Worm (Caenorhabditis elegans) whole organism, L4 larva: ENCODE results near the gene osm-3.

Experiments used
- D1046.2 ChIP-seq: fragments of 200-800 bp; sonication (Bioruptor generic); IDR thresholded peaks from 2 replicates; pipeline ENCODE4 v1.3.6; 2022; ENCODE audit warnings: missing genetic modification characterization, missing compliant biosample characterization
- F10B5.3 ChIP-seq: sonication (generic microtip); optimal IDR thresholded peaks from 2 replicates; lab custom pipeline; 2016; ENCODE audit warnings: mild to moderate bottlenecking, missing genetic modification characterization, missing compliant biosample characterization
- F26F4.8 ChIP-seq: fragments of 200-800 bp; sonication (Bioruptor generic); conservative IDR thresholded peaks from 2 replicates; pipeline ENCODE4 v1.3.6; 2022; ENCODE audit warnings: missing genetic modification characterization, missing compliant biosample characterization
- F37D6.2 ChIP-seq: sonication (generic microtip); optimal IDR thresholded peaks from 2 replicates; lab custom pipeline; 2016; ENCODE audit warnings: mild to moderate bottlenecking, missing genetic modification characterization, missing compliant biosample characterization
- F44E2.7 ChIP-seq: fragments of 200-800 bp; sonication (Bioruptor generic); IDR thresholded peaks from 2 replicates; pipeline ENCODE4 v2.1.2; 2022; ENCODE audit warnings: missing genetic modification characterization, missing compliant biosample characterization
- R02D3.7 ChIP-seq: fragments of 150-350 bp; sonication (generic microtip); optimal IDR thresholded peaks from 3 replicates; lab custom pipeline; 2014; ENCODE audit warnings: missing biosample characterization, missing genetic modification characterization
- T20F7.1 ChIP-seq: fragments of 200-800 bp; sonication (Bioruptor generic); optimal IDR thresholded peaks from 2 replicates; lab custom pipeline; 2018; ENCODE audit warnings: mild to moderate bottlenecking, missing genetic modification characterization, missing compliant biosample characterization
- Y48G9A.11 ChIP-seq: fragments of 200-800 bp; sonication (Bioruptor generic); IDR thresholded peaks from 2 replicates; pipeline ENCODE4 v1.3.6; 2022; ENCODE audit warnings: missing genetic modification reagents, missing genetic modification characterization, missing compliant biosample characterization
- ZK337.2 ChIP-seq: fragments of 200-800 bp; sonication (Bioruptor generic); IDR thresholded peaks from 2 replicates; pipeline ENCODE4 v1.3.6; 2022; ENCODE audit warnings: missing genetic modification reagents, missing genetic modification characterization, missing compliant biosample characterization
- aha-1 ChIP-seq: fragments of 150-350 bp; peaks from one replicate; lab custom pipeline; 2014; ENCODE audit warnings: missing biosample characterization, missing genetic modification characterization
- aly-2 ChIP-seq: sonication (generic microtip); optimal IDR thresholded peaks from 2 replicates; lab custom pipeline; 2018; ENCODE audit warnings: missing biosample characterization, missing genetic modification characterization
- ceh-28 ChIP-seq: fragments of 150-350 bp; optimal IDR thresholded peaks from 2 replicates; lab custom pipeline; 2014; ENCODE audit warnings: missing biosample characterization, missing genetic modification reagents, missing genetic modification characterization
- ceh-32 ChIP-seq: sonication (generic microtip); optimal IDR thresholded peaks from 2 replicates; lab custom pipeline; 2016; ENCODE audit warnings: mild to moderate bottlenecking, missing genetic modification characterization, missing compliant biosample characterization; ENCODE audit not compliant: poor library complexity
- ceh-44 ChIP-seq: fragments of 200-800 bp; sonication (Bioruptor generic); IDR thresholded peaks from 2 replicates; pipeline ENCODE4 v1.3.6; 2022; ENCODE audit warnings: missing genetic modification reagents, missing genetic modification characterization, missing compliant biosample characterization
- cey-2 ChIP-seq: sonication (generic microtip); optimal IDR thresholded peaks from 3 replicates; lab custom pipeline; 2017; ENCODE audit warnings: missing genetic modification characterization, mild to moderate bottlenecking, missing compliant biosample characterization, antibody characterized with exemption, borderline replicate concordance; ENCODE audit not compliant: insufficient read depth
- daf-12 ChIP-seq: fragments of 150-350 bp; optimal IDR thresholded peaks from 2 replicates; lab custom pipeline; 2014; ENCODE audit warnings: missing biosample characterization, missing genetic modification reagents, missing genetic modification characterization
- daf-8 ChIP-seq: fragments of 200-800 bp; sonication (Bioruptor generic); IDR thresholded peaks from 2 replicates; pipeline ENCODE4 v1.3.6; 2022; ENCODE audit warnings: missing genetic modification characterization, missing compliant biosample characterization
- dmd-6 ChIP-seq: fragments of 200-800 bp; sonication (Bioruptor generic); IDR thresholded peaks from 2 replicates; pipeline ENCODE4 v1.3.6; 2022; ENCODE audit warnings: missing genetic modification reagents, missing genetic modification characterization, missing compliant biosample characterization
- dmd-8 ChIP-seq: fragments of 200-800 bp; sonication (Bioruptor generic); IDR thresholded peaks from 2 replicates; pipeline ENCODE4 v1.3.6; 2022; ENCODE audit warnings: missing genetic modification characterization, missing compliant biosample characterization
- dmd-9 ChIP-seq: fragments of 200-800 bp; sonication (Bioruptor generic); IDR thresholded peaks from 2 replicates; pipeline ENCODE4 v1.3.6; 2022; ENCODE audit warnings: missing genetic modification reagents, missing genetic modification characterization, missing compliant biosample characterization
- dve-1 ChIP-seq: sonication (generic microtip); optimal IDR thresholded peaks from 2 replicates; lab custom pipeline; 2017; ENCODE audit warnings: antibody characterized with exemption, mild to moderate bottlenecking, missing genetic modification characterization, missing compliant biosample characterization; ENCODE audit not compliant: insufficient read depth
- fkh-10 ChIP-seq: fragments of 150-350 bp; optimal IDR thresholded peaks from 2 replicates; lab custom pipeline; 2014; ENCODE audit warnings: missing biosample characterization, missing genetic modification reagents, missing genetic modification characterization
- hlh-30 ChIP-seq: sonication (generic microtip); optimal IDR thresholded peaks from 2 replicates; lab custom pipeline; 2017; ENCODE audit warnings: antibody characterized with exemption, mild to moderate bottlenecking, missing genetic modification characterization, missing compliant biosample characterization; ENCODE audit not compliant: insufficient read depth
- jun-1 ChIP-seq: fragments of 150-350 bp; optimal IDR thresholded peaks from 2 replicates; lab custom pipeline; 2014; ENCODE audit warnings: missing biosample characterization, missing genetic modification reagents, missing genetic modification characterization
- lin-1 ChIP-seq: fragments of 200-800 bp; sonication (Bioruptor generic); IDR thresholded peaks from 2 replicates; pipeline ENCODE4 v1.3.6; 2022; ENCODE audit warnings: missing genetic modification reagents, missing genetic modification characterization, missing compliant biosample characterization
- lin-13 ChIP-seq: fragments of 150-350 bp; optimal IDR thresholded peaks from 2 replicates; lab custom pipeline; 2014; ENCODE audit warnings: missing biosample characterization, missing genetic modification reagents, missing genetic modification characterization
- lin-38 ChIP-seq: fragments of 200-800 bp; sonication (Bioruptor generic); IDR thresholded peaks from 2 replicates; pipeline ENCODE4 v1.3.6; 2022; ENCODE audit warnings: missing genetic modification reagents, missing genetic modification characterization, missing compliant biosample characterization
- lir-3 ChIP-seq: sonication (generic microtip); optimal IDR thresholded peaks from 2 replicates; lab custom pipeline; 2016; ENCODE audit warnings: mild to moderate bottlenecking, missing genetic modification characterization, missing compliant biosample characterization
- lsy-2 ChIP-seq, 2 experiments: fragments of 150-350 bp in 1 of 2; sonication (generic microtip) in 1 of 2; optimal IDR thresholded peaks; 2 replicates each; lab custom pipeline; 2014 to 2017; ENCODE audit warnings: missing biosample characterization in 2 of 2, missing genetic modification characterization in 2 of 2
- mep-1 ChIP-seq: fragments of 150-350 bp; sonication (generic microtip); optimal IDR thresholded peaks from 3 replicates; lab custom pipeline; 2014; ENCODE audit warnings: missing biosample characterization, missing genetic modification characterization
- mxl-3 ChIP-seq: fragments of 200-800 bp; sonication (Bioruptor generic); optimal IDR thresholded peaks from 2 replicates; lab custom pipeline; 2018; ENCODE audit warnings: mild to moderate bottlenecking, missing genetic modification characterization, missing compliant biosample characterization
- nhr-102 ChIP-seq: sonication (generic microtip); optimal IDR thresholded peaks from 2 replicates; lab custom pipeline; 2016; ENCODE audit warnings: mild to moderate bottlenecking, missing genetic modification characterization, moderate library complexity, missing compliant biosample characterization
- nhr-111 ChIP-seq: fragments of 200-800 bp; sonication (Bioruptor generic); optimal IDR thresholded peaks from 2 replicates; lab custom pipeline; 2018; ENCODE audit warnings: mild to moderate bottlenecking, missing genetic modification characterization, missing compliant biosample characterization
- nhr-25 ChIP-seq: sonication (generic microtip); optimal IDR thresholded peaks from 2 replicates; lab custom pipeline; 2017; ENCODE audit warnings: missing genetic modification characterization, mild to moderate bottlenecking, missing compliant biosample characterization, antibody characterized with exemption, moderate library complexity, borderline replicate concordance; ENCODE audit not compliant: insufficient read depth
- nhr-28 ChIP-seq: fragments of 150-350 bp; optimal IDR thresholded peaks from 2 replicates; lab custom pipeline; 2014; ENCODE audit warnings: missing biosample characterization, missing genetic modification characterization
- nhr-41 ChIP-seq: fragments of 200-800 bp; sonication (Bioruptor generic); IDR thresholded peaks from 2 replicates; pipeline ENCODE4 v1.3.6; 2022; ENCODE audit warnings: missing genetic modification reagents, missing genetic modification characterization, missing compliant biosample characterization
- nhr-76 ChIP-seq: fragments of 150-350 bp; optimal IDR thresholded peaks from 2 replicates; lab custom pipeline; 2014; ENCODE audit warnings: missing biosample characterization, missing genetic modification characterization
- pha-4 ChIP-seq, 2 experiments: fragments of 150-350 bp in 1 of 2; fragments of 200-800 bp in 1 of 2; sonication (Bioruptor generic) in 1 of 2; IDR thresholded peaks in 1 of 2; optimal IDR thresholded peaks in 1 of 2; 2 replicates each; pipeline versions ENCODE4 v1.3.6 to Lab custom; 2014 to 2022; ENCODE audit warnings: missing genetic modification characterization in 2 of 2, missing genetic modification reagents in 2 of 2, missing biosample characterization in 1 of 2, missing compliant biosample characterization in 1 of 2
- sdz-12 ChIP-seq: fragments of 200-800 bp; sonication (Bioruptor generic); optimal IDR thresholded peaks from 2 replicates; lab custom pipeline; 2018; ENCODE audit warnings: mild to moderate bottlenecking, missing genetic modification characterization, missing compliant biosample characterization
- set-16 ChIP-seq: fragments of 200-800 bp; sonication (Bioruptor generic); IDR thresholded peaks from 2 replicates; pipeline ENCODE4 v1.3.6; 2022; ENCODE audit warnings: missing genetic modification reagents, missing genetic modification characterization, missing compliant biosample characterization
- skn-1 ChIP-seq: fragments of 150-350 bp; optimal IDR thresholded peaks from 2 replicates; lab custom pipeline; 2014; ENCODE audit warnings: missing biosample characterization, missing genetic modification characterization
- unc-130 ChIP-seq: sonication (generic microtip); optimal IDR thresholded peaks from 2 replicates; lab custom pipeline; 2016; ENCODE audit warnings: missing genetic modification reagents, missing genetic modification characterization, missing compliant biosample characterization
- unc-62 ChIP-seq, 3 experiments: fragments of 150-350 bp in 1 of 3; sonication (generic microtip); optimal IDR thresholded peaks in 2 of 3; peaks in 1 of 3; 1 replicate in 1 of 3; 2 replicates in 2 of 3; lab custom pipeline; 2014 to 2017; ENCODE audit warnings: missing biosample characterization in 3 of 3, missing genetic modification characterization in 3 of 3, missing genetic modification reagents in 3 of 3, missing genotype in 1 of 3
- zfp-3 ChIP-seq: fragments of 200-800 bp; sonication (Bioruptor generic); conservative IDR thresholded peaks from 2 replicates; pipeline ENCODE4 v1.3.6; 2022; ENCODE audit warnings: missing genetic modification reagents, missing genetic modification characterization, missing compliant biosample characterization
- ztf-11 ChIP-seq: fragments of 150-350 bp; optimal IDR thresholded peaks from 2 replicates; lab custom pipeline; 2014; ENCODE audit warnings: missing biosample characterization, missing genetic modification characterization

osm-3 gene

ce11 chrIV:3817253-3817652 is 16.4 kb upstream of the osm-3 start:
- TF ChIP-seq nhr-28 (tag; lab: Kevin White, UChicago) (peak; percentile 5), ZK337.2 (GFP tag; lab: Robert Waterston, UW) (no peak), daf-8 (no peak), R02D3.7 (no peak), dmd-6 (0 out of 2 replicates have a peak, but pooled peaks have one; percentile 14), aly-2 (tag; lab: Kevin White, UChicago) (no peak), ceh-32 (tag; lab: Kevin White, UChicago) (no peak), lir-3 (tag; lab: Kevin White, UChicago) (no peak), Y48G9A.11 (no peak), sdz-12 (GFP tag; lab: Kevin White, UChicago) (no peak), nhr-25 (tag; lab: Kevin White, UChicago) (no peak), dve-1 (no peak), ceh-28 (no peak), pha-4 (GFP tag; IDR thresholded peaks at IDR 0.05; lab: Robert Waterston, UW) (no peak), pha-4 (tag; optimal IDR thresholded peaks at IDR 0.05; lab: Kevin White, UChicago) (no peak), mxl-3 (no peak), unc-62 (GFP tag; optimal IDR thresholded peaks at IDR 0.05 in 1 of 2; lab: Kevin White, UChicago) (peak in 1 of 2 experiments; percentile 86), unc-62 (tag; optimal IDR thresholded peaks at IDR 0.05; lab: Kevin White, UChicago) (no peak), aha-1 (tag; lab: Kevin White, UChicago) (peak; percentile 8), jun-1 (tag; lab: Kevin White, UChicago) (no peak)

DNA sequence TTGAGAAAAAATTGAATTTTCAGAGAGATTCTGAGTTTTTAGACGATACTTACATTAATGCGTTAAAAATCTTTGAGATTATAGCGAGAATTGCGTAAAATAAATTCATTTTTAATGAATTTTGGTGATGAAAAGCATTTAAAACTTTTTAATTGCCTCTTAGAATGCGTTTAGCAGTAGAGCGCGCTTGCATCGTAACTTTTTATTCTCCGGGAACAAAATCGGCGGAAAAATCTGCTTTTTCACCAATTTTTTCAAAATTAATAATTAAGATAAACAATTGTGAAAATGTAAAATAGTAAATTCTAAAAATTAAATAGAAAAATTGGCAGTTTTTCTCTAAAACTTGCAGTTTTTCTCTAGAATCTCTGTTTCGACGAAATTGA is 14.4 kb upstream of the osm-3 start:
- TF ChIP-seq nhr-76 (tag; lab: Kevin White, UChicago) = no peak
- TF ChIP-seq unc-62 (GFP tag; optimal IDR thresholded peaks at IDR 0.05 in 1 of 2; lab: Kevin White, UChicago) = peak in 1 of 2 experiments; percentile 39
- no peak for TF ChIP-seq unc-62 (tag; optimal IDR thresholded peaks at IDR 0.05; lab: Kevin White, UChicago)
- no peak for TF ChIP-seq ceh-44
- TF ChIP-seq unc-130 (GFP tag; lab: Kevin White, UChicago) = peak; percentile 9
- TF ChIP-seq T20F7.1 = no peak
- TF ChIP-seq lin-38 (GFP tag; lab: Robert Waterston, UW) = peak; percentile 81
- 0 out of 2 replicates have a peak, but pooled peaks have one; percentile 0 for TF ChIP-seq set-16 (GFP tag; lab: Robert Waterston, UW)

DNA sequence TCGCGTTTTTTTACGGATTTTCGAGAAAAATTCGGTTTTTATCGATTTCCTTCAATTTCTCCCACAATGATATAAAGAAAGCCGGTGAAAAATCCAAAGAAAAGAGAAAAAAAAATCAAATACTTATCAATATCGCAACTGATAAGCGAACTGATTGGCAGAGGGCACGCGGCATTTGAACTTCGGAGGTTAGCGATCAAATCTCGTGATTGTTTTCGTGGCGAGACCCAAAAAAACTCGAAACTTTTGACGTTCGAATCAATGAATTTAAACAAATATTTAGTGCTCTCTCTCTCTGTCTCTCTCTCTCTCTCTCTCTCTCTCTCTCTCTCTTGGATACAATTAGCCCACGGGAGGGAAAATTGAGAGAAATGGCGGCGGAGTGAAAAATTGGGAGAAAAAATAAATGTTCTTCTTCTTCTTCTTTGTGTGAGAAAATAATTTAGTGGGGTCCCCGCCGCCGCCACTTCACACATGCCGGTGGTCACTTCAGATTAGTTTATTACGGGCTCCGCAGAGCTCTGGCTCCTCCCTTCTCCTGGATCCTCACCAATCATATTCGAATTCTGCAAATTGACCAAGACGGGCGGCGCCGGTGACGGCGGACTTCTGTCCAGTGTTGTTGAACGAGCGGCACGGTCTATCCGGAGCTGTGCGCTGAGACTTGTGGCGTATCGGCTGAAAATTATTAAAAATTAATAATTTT is 13.9 kb upstream of the osm-3 start:
- TF ChIP-seq nhr-76 (tag; lab: Kevin White, UChicago) = no peak
- TF ChIP-seq F44E2.7 (GFP tag; lab: Robert Waterston, UW) = no peak
- TF ChIP-seq F10B5.3 (tag; lab: Kevin White, UChicago) = no peak
- no peak for TF ChIP-seq zfp-3 (GFP tag; lab: Robert Waterston, UW)
- TF ChIP-seq F26F4.8 (GFP tag; lab: Robert Waterston, UW) = no peak
- no peak for TF ChIP-seq daf-12
- peak; percentile 0 for TF ChIP-seq mep-1 (tag; lab: Kevin White, UChicago)
- TF ChIP-seq Y48G9A.11 = no peak
- TF ChIP-seq cey-2 = no peak
- peak; percentile 54 for TF ChIP-seq dve-1
- no peak for TF ChIP-seq mxl-3
- no peak for TF ChIP-seq dmd-8 (GFP tag; lab: Robert Waterston, UW)
- TF ChIP-seq nhr-102 (tag; lab: Kevin White, UChicago) = no peak
- TF ChIP-seq daf-8 = no peak
- no peak for TF ChIP-seq unc-130 (GFP tag; lab: Kevin White, UChicago)
- TF ChIP-seq F37D6.2 (tag; lab: Kevin White, UChicago) = no peak
- TF ChIP-seq ztf-11 (tag; lab: Kevin White, UChicago) = no peak
- TF ChIP-seq hlh-30 (tag; lab: Kevin White, UChicago) = peak; percentile 62
- no peak for TF ChIP-seq skn-1
- no peak for TF ChIP-seq dmd-9 (GFP tag; lab: Robert Waterston, UW)
- TF ChIP-seq lin-1 = no peak
- TF ChIP-seq lin-13 (GFP tag; lab: Kevin White, UChicago) = no peak
- TF ChIP-seq D1046.2 (GFP tag; lab: Robert Waterston, UW) = no peak
- no peak for TF ChIP-seq lin-38 (GFP tag; lab: Robert Waterston, UW)
- peak; percentile 71; the same call in 1 of the 2 replicates for TF ChIP-seq nhr-41 (GFP tag; lab: Robert Waterston, UW)
- TF ChIP-seq lsy-2 (tag; optimal IDR thresholded peaks at IDR 0.05; lab: Kevin White, UChicago) = peak in 1 of 2 experiments; percentile 19
- TF ChIP-seq fkh-10 (GFP tag; lab: Kevin White, UChicago) = no peak
- TF ChIP-seq nhr-111 (GFP tag; lab: Kevin White, UChicago) = no peak
